Worm (Caenorhabditis elegans) whole organism, young adult: ENCODE measurements around the gene K11H3.3.
A peak's percentile ranks its signal among the peaks of the same experiment; 100 is the strongest.

Experiments
- D2030.7 ChIP-seq: fragments of 200-800 bp; sonication (Bioruptor generic); IDR thresholded peaks from 2 replicates; pipeline ENCODE4 v1.3.6; 2022; ENCODE audit warnings: missing genetic modification reagents, missing genetic modification characterization, missing compliant biosample characterization
- F22D6.2 ChIP-seq: sonication (generic microtip); optimal IDR thresholded peaks from 2 replicates; lab custom pipeline; 2016; ENCODE audit warnings: mild to moderate bottlenecking, missing genetic modification characterization, missing compliant biosample characterization
- F52B5.7 ChIP-seq: sonication (generic microtip); optimal IDR thresholded peaks from 2 replicates; lab custom pipeline; 2016; ENCODE audit warnings: mild to moderate bottlenecking, missing genetic modification characterization, missing compliant biosample characterization
- F57A8.1 ChIP-seq: fragments of 200-800 bp; sonication (Bioruptor generic); optimal IDR thresholded peaks from 2 replicates; lab custom pipeline; 2018; ENCODE audit warnings: mild to moderate bottlenecking, missing genetic modification characterization, moderate library complexity, missing compliant biosample characterization
- K11D2.4 ChIP-seq: fragments of 200-800 bp; sonication (Bioruptor generic); IDR thresholded peaks from 2 replicates; pipeline ENCODE4 v1.3.6; 2022; ENCODE audit warnings: missing genetic modification reagents, missing genetic modification characterization, missing compliant biosample characterization
- K12H6.12 ChIP-seq: fragments of 200-800 bp; sonication (Bioruptor generic); optimal IDR thresholded peaks from 2 replicates; lab custom pipeline; 2018; ENCODE audit warnings: mild to moderate bottlenecking, missing genetic modification characterization, missing compliant biosample characterization
- Y56A3A.18 ChIP-seq: fragments of 200-800 bp; sonication (Bioruptor generic); IDR thresholded peaks from 2 replicates; pipeline ENCODE4 v1.3.6; 2022; ENCODE audit warnings: missing genetic modification reagents, missing genetic modification characterization, missing compliant biosample characterization
- Y95B8A.8 ChIP-seq: fragments of 200-800 bp; sonication (Bioruptor generic); IDR thresholded peaks from 2 replicates; pipeline ENCODE4 v1.3.6; 2022; ENCODE audit warnings: missing genetic modification reagents, missing genetic modification characterization, missing compliant biosample characterization
- aptf-2 ChIP-seq: fragments of 200-800 bp; sonication (Bioruptor generic); conservative IDR thresholded peaks from 2 replicates; pipeline ENCODE4 v1.3.6; 2022; ENCODE audit warnings: missing genetic modification reagents, missing genetic modification characterization, missing compliant biosample characterization
- atf-7 ChIP-seq: sonication (generic microtip); optimal IDR thresholded peaks from 2 replicates; lab custom pipeline; 2017; ENCODE audit warnings: mild to moderate bottlenecking, missing genetic modification characterization, missing compliant biosample characterization
- athp-1 ChIP-seq: sonication (generic microtip); optimal IDR thresholded peaks from 2 replicates; lab custom pipeline; 2017; ENCODE audit warnings: mild to moderate bottlenecking, missing genetic modification characterization, missing compliant biosample characterization
- ccch-3 ChIP-seq: fragments of 200-800 bp; sonication (Bioruptor generic); optimal IDR thresholded peaks from 2 replicates; lab custom pipeline; 2018; ENCODE audit warnings: mild to moderate bottlenecking, missing genetic modification characterization, missing compliant biosample characterization
- cebp-1 ChIP-seq, 2 experiments: fragments of 200-800 bp in 1 of 2; sonication (Bioruptor generic) in 1 of 2; sonication (generic microtip) in 1 of 2; IDR thresholded peaks in 1 of 2; optimal IDR thresholded peaks in 1 of 2; 2 replicates each; pipeline versions ENCODE4 v1.3.6 to Lab custom; 2017 to 2022; ENCODE audit warnings: missing compliant biosample characterization in 2 of 2, missing genetic modification characterization in 2 of 2, mild to moderate bottlenecking in 1 of 2, missing genetic modification reagents in 1 of 2, moderate library complexity in 1 of 2
- ceh-58 ChIP-seq: fragments of 200-800 bp; sonication (Bioruptor generic); IDR thresholded peaks from 2 replicates; pipeline ENCODE4 v1.3.6; 2022; ENCODE audit warnings: missing genetic modification characterization, missing compliant biosample characterization
- dox-1 ChIP-seq: fragments of 200-800 bp; sonication (Bioruptor generic); IDR thresholded peaks from 2 replicates; pipeline ENCODE4 v1.3.6; 2022; ENCODE audit warnings: missing genetic modification reagents, missing genetic modification characterization, missing compliant biosample characterization
- fkh-3 ChIP-seq: sonication (generic microtip); optimal IDR thresholded peaks from 2 replicates; lab custom pipeline; 2016; ENCODE audit warnings: mild to moderate bottlenecking, missing genetic modification characterization, missing compliant biosample characterization
- hmg-20 ChIP-seq: fragments of 200-800 bp; sonication (Bioruptor generic); IDR thresholded peaks from 2 replicates; pipeline ENCODE4 v1.3.6; 2022; ENCODE audit warnings: missing genetic modification reagents, missing genetic modification characterization, missing compliant biosample characterization
- hsf-1 ChIP-seq: fragments of 200-800 bp; sonication (Bioruptor generic); IDR thresholded peaks from 2 replicates; pipeline ENCODE4 v1.3.6; 2022; ENCODE audit warnings: missing genetic modification reagents, missing genetic modification characterization, missing compliant biosample characterization
- let-607 ChIP-seq, 2 experiments: fragments of 200-800 bp in 1 of 2; sonication (Bioruptor generic) in 1 of 2; sonication (generic microtip) in 1 of 2; optimal IDR thresholded peaks; 2 replicates each; lab custom pipeline; 2016 to 2018; ENCODE audit warnings: mild to moderate bottlenecking in 2 of 2, missing compliant biosample characterization in 2 of 2, missing genetic modification characterization in 2 of 2, moderate library complexity in 2 of 2, missing genotype in 1 of 2
- lin-54 ChIP-seq: fragments of 200-800 bp; sonication (Bioruptor generic); optimal IDR thresholded peaks from 2 replicates; lab custom pipeline; 2018; ENCODE audit warnings: mild to moderate bottlenecking, missing genetic modification characterization, missing compliant biosample characterization
- madf-3 ChIP-seq: fragments of 200-800 bp; sonication (Bioruptor generic); IDR thresholded peaks from 2 replicates; pipeline ENCODE4 v1.3.6; 2022; ENCODE audit warnings: missing genetic modification reagents, missing genetic modification characterization, missing compliant biosample characterization
- mcd-1 ChIP-seq: fragments of 200-800 bp; sonication (Bioruptor generic); IDR thresholded peaks from 2 replicates; pipeline ENCODE4 v1.3.6; 2022; ENCODE audit warnings: missing genetic modification reagents, missing genetic modification characterization, missing compliant biosample characterization
- mes-4 ChIP-seq: sonication (generic microtip); optimal IDR thresholded peaks from 2 replicates; lab custom pipeline; 2016; ENCODE audit warnings: missing genotype, missing genetic modification characterization, missing compliant biosample characterization
- nfya-2 ChIP-seq: fragments of 200-800 bp; sonication (Bioruptor generic); IDR thresholded peaks from 2 replicates; pipeline ENCODE4 v1.3.6; 2022; ENCODE audit warnings: missing genetic modification reagents, missing genetic modification characterization, missing compliant biosample characterization
- nfyb-1 ChIP-seq: fragments of 200-800 bp; sonication (Bioruptor generic); IDR thresholded peaks from 2 replicates; pipeline ENCODE4 v1.3.6; 2022; ENCODE audit warnings: missing genetic modification reagents, missing genetic modification characterization, missing compliant biosample characterization
- nhr-80 ChIP-seq: sonication (generic microtip); optimal IDR thresholded peaks from 2 replicates; lab custom pipeline; 2016; ENCODE audit warnings: missing genetic modification characterization, missing compliant biosample characterization
- rec-8 ChIP-seq, 2 experiments: sonication (generic microtip); optimal IDR thresholded peaks; 2 replicates each; lab custom pipeline; 2016; ENCODE audit warnings: mild to moderate bottlenecking in 2 of 2, missing genetic modification characterization in 2 of 2, missing genetic modification reagents in 2 of 2, missing genotype in 2 of 2, missing biosample characterization in 1 of 2, missing compliant biosample characterization in 1 of 2, moderate library complexity in 1 of 2
- sdz-38 ChIP-seq: sonication (generic microtip); optimal IDR thresholded peaks from 2 replicates; lab custom pipeline; 2016; ENCODE audit warnings: missing genotype, missing genetic modification characterization, missing compliant biosample characterization
- sea-2 ChIP-seq: fragments of 200-800 bp; sonication (Bioruptor generic); IDR thresholded peaks from 2 replicates; pipeline ENCODE4 v1.3.6; 2022; ENCODE audit warnings: missing genetic modification characterization, missing compliant biosample characterization
- snpc-1.1 ChIP-seq: sonication (generic microtip); optimal IDR thresholded peaks from 2 replicates; lab custom pipeline; 2017; ENCODE audit warnings: missing genetic modification characterization, mild to moderate bottlenecking, missing compliant biosample characterization, antibody characterized with exemption, moderate library complexity, missing genotype, missing genetic modification reagents; ENCODE audit not compliant: insufficient read depth
- zim-3 ChIP-seq: sonication (generic microtip); optimal IDR thresholded peaks from 2 replicates; lab custom pipeline; 2017; ENCODE audit warnings: mild to moderate bottlenecking, missing genetic modification characterization, moderate library complexity, missing compliant biosample characterization
- ztf-26 ChIP-seq: sonication (generic microtip); optimal IDR thresholded peaks from 2 replicates; lab custom pipeline; 2017; ENCODE audit warnings: missing genetic modification characterization, missing compliant biosample characterization

K11H3.3 gene

ce11 chrIII:9867780-9868503, 16.3 kb downstream of the K11H3.3 start, which contains the start of gene dhhc-4 (continued):
- peak; percentile 58; the same call in 1 of the 2 replicates for TF ChIP-seq K11D2.4 (GFP tag; lab: Robert Waterston, UW)
- TF ChIP-seq F57A8.1: no peak
- TF ChIP-seq aptf-2 (GFP tag; lab: Robert Waterston, UW): 0 out of 2 replicates have a peak, but pooled peaks have one; percentile 53
- peak; percentile 42 for TF ChIP-seq K12H6.12 (tag; lab: Kevin White, UChicago)
- TF ChIP-seq madf-3 (GFP tag; lab: Robert Waterston, UW): 0 out of 2 replicates have a peak, but pooled peaks have one; percentile 40
- TF ChIP-seq ztf-26 (tag; lab: Kevin White, UChicago): no peak
- peak in 1 of 2 experiments; percentile 56 for TF ChIP-seq rec-8 (tag; optimal IDR thresholded peaks at IDR 0.05; lab: Kevin White, UChicago)
- peak; percentile 9 for TF ChIP-seq F22D6.2 (tag; lab: Kevin White, UChicago)
- TF ChIP-seq let-607 (tag; optimal IDR thresholded peaks at IDR 0.05; lab: Kevin White, UChicago): peak in 1 of 2 experiments; percentile 71
- TF ChIP-seq dox-1 (GFP tag; lab: Robert Waterston, UW): no peak
- 0 out of 2 replicates have a peak, but pooled peaks have one; percentile 56 for TF ChIP-seq hsf-1 (GFP tag; lab: Robert Waterston, UW)
- no peak for TF ChIP-seq nfyb-1 (GFP tag; lab: Robert Waterston, UW)
- no peak for TF ChIP-seq fkh-3 (tag; lab: Kevin White, UChicago)
- peak; percentile 46; the same call in 1 of the 2 replicates for TF ChIP-seq hmg-20 (GFP tag; lab: Robert Waterston, UW)
- no peak for TF ChIP-seq sea-2 (GFP tag; lab: Robert Waterston, UW)
- no peak for TF ChIP-seq D2030.7 (GFP tag; lab: Robert Waterston, UW)
- peak; percentile 45 for TF ChIP-seq ccch-3 (GFP tag; lab: Kevin White, UChicago)

- TF ChIP-seq Y95B8A.8 (no peak), F52B5.7 (tag; lab: Kevin White, UChicago) (no peak), sdz-38 (tag; lab: Kevin White, UChicago) (no peak), nhr-80 (no peak), hsf-1 (GFP tag; lab: Robert Waterston, UW) (no peak), nfya-2 (GFP tag; lab: Robert Waterston, UW) (no peak), F57A8.1 (no peak), mcd-1 (GFP tag; lab: Robert Waterston, UW) (no peak), ceh-58 (GFP tag; lab: Robert Waterston, UW) (no peak), snpc-1.1 (tag; lab: Kevin White, UChicago) (no peak), cebp-1 (GFP tag; IDR thresholded peaks at IDR 0.05; lab: Robert Waterston, UW) (no peak), cebp-1 (tag; optimal IDR thresholded peaks at IDR 0.05; lab: Kevin White, UChicago) (no peak), Y56A3A.18 (GFP tag; lab: Robert Waterston, UW) (no peak), rec-8 (tag; optimal IDR thresholded peaks at IDR 0.05; lab: Kevin White, UChicago) (no peak), mes-4 (no peak), zim-3 (tag; lab: Kevin White, UChicago) (no peak), athp-1 (tag; lab: Kevin White, UChicago) (no peak), lin-54 (GFP tag; lab: Kevin White, UChicago) (no peak)
Measured at ce11 chrIII:9871032-9871431, 19.4 kb downstream of the K11H3.3 start, which contains the start of gene ZK757.1. TSS of gene ZK757.1 (minus strand) at chrIII:9871132.

- no peak for TF ChIP-seq zim-3 (tag; lab: Kevin White, UChicago)
Measured at ce11 chrIII:9874515-9874914, 22.9 kb downstream of the K11H3.3 start.

- TF ChIP-seq nhr-80 (no peak), atf-7 (tag; lab: Kevin White, UChicago) (no peak)
Measured at ce11 chrIII:9876951-9877350, 25.3 kb downstream of the K11H3.3 start, which contains the start of gene ZK757.10. TSS of gene ZK757.10 (plus strand) at chrIII:9877251.
